Fruit fly (Drosophila melanogaster) whole organism, embryonic: ENCODE measurements around the gene CG18765.

Experiments used
- Atf3 ChIP-seq: fragments of 200-800 bp; sonication (Bioruptor generic); optimal IDR thresholded peaks from 3 replicates; lab custom pipeline; 2016; ENCODE audit warnings: missing biosample characterization, missing genetic modification characterization
- BEAF-32 ChIP-seq: fragments of 200-800 bp; sonication (Bioruptor generic); optimal IDR thresholded peaks from 3 replicates; lab custom pipeline; 2017; ENCODE audit warnings: missing biosample characterization, missing genetic modification characterization, mild to moderate bottlenecking, moderate library complexity, missing genetic modification reagents
- CG10267 ChIP-seq: fragments of 200-800 bp; sonication (Bioruptor generic); optimal IDR thresholded peaks from 2 replicates; lab custom pipeline; 2018; ENCODE audit warnings: missing biosample characterization, mild to moderate bottlenecking, missing genetic modification characterization, moderate library complexity
- CG11247 ChIP-seq: fragments of 200-800 bp; sonication (Bioruptor generic); IDR thresholded peaks from 2 replicates; pipeline ENCODE4 v1.3.6; 2022; ENCODE audit warnings: missing biosample characterization, missing genetic modification characterization
- CG12071 ChIP-seq: fragments of 200-800 bp; sonication (Bioruptor generic); optimal IDR thresholded peaks from 3 replicates; lab custom pipeline; 2018; ENCODE audit warnings: missing biosample characterization, mild to moderate bottlenecking, missing genetic modification characterization
- CG13287 ChIP-seq: fragments of 200-800 bp; sonication (Bioruptor generic); IDR thresholded peaks from 2 replicates; pipeline ENCODE4 v1.3.6; 2022; ENCODE audit warnings: missing biosample characterization, missing genetic modification characterization; ENCODE audit not compliant: partially characterized antibody
- CG14014 ChIP-seq: fragments of 200-800 bp; sonication (Bioruptor generic); IDR thresholded peaks from 2 replicates; pipeline ENCODE4 v1.3.6; 2022; ENCODE audit warnings: missing biosample characterization, missing genetic modification characterization
- CG14710 ChIP-seq: fragments of 200-800 bp; sonication (Bioruptor generic); optimal IDR thresholded peaks from 3 replicates; lab custom pipeline; 2019; ENCODE audit warnings: missing biosample characterization, mild to moderate bottlenecking, missing genetic modification characterization, moderate library complexity
- CG15514 ChIP-seq: fragments of 200-800 bp; sonication (Bioruptor generic); optimal IDR thresholded peaks from 3 replicates; lab custom pipeline; 2017; ENCODE audit warnings: missing biosample characterization, missing genetic modification characterization, mild to moderate bottlenecking, moderate library complexity, missing genetic modification reagents
- CG15601 ChIP-seq: fragments of 200-800 bp; sonication (Bioruptor generic); optimal IDR thresholded peaks from 3 replicates; lab custom pipeline; 2019; ENCODE audit warnings: missing biosample characterization, mild to moderate bottlenecking, missing genetic modification characterization, moderate library complexity
- CG17186 ChIP-seq: fragments of 200-800 bp; sonication (Bioruptor generic); optimal IDR thresholded peaks from 3 replicates; lab custom pipeline; 2017; ENCODE audit warnings: missing biosample characterization, missing genetic modification reagents, missing genetic modification characterization
- CG17829 ChIP-seq: fragments of 200-800 bp; optimal IDR thresholded peaks from 2 replicates; lab custom pipeline; 2019; ENCODE audit warnings: missing biosample characterization, mild to moderate bottlenecking, missing genetic modification characterization, moderate library complexity
- CG17912 ChIP-seq: fragments of 200-800 bp; sonication (Bioruptor generic); optimal IDR thresholded peaks from 2 replicates; lab custom pipeline; 2018; ENCODE audit warnings: missing biosample characterization, mild to moderate bottlenecking, missing genetic modification characterization
- CG2116 ChIP-seq: fragments of 200-800 bp; sonication (Bioruptor generic); optimal IDR thresholded peaks from 3 replicates; lab custom pipeline; 2018; ENCODE audit warnings: missing biosample characterization, mild to moderate bottlenecking, missing genetic modification characterization
- CG2678 ChIP-seq: fragments of 200-800 bp; sonication (Bioruptor generic); optimal IDR thresholded peaks from 3 replicates; lab custom pipeline; 2019; ENCODE audit warnings: missing biosample characterization, mild to moderate bottlenecking, missing genetic modification characterization, moderate library complexity
- CG31441 ChIP-seq: fragments of 200-800 bp; sonication (Bioruptor generic); IDR thresholded peaks from 2 replicates; pipeline ENCODE4 v1.3.6; 2022; ENCODE audit warnings: missing biosample characterization, missing genetic modification characterization
- CG3995 ChIP-seq: fragments of 200-800 bp; sonication (Bioruptor generic); optimal IDR thresholded peaks from 3 replicates; lab custom pipeline; 2016; ENCODE audit warnings: missing biosample characterization, missing genetic modification characterization
- CG8290 ChIP-seq, 3 experiments: fragments of 200-800 bp; sonication (Bioruptor generic); optimal IDR thresholded peaks; 2 replicates each; lab custom pipeline; 2016 to 2019; ENCODE audit warnings: missing biosample characterization in 3 of 3, missing genetic modification characterization in 3 of 3, mild to moderate bottlenecking in 2 of 3, moderate library complexity in 1 of 3
- CG8924 ChIP-seq: fragments of 200-800 bp; optimal IDR thresholded peaks from 3 replicates; lab custom pipeline; 2019; ENCODE audit warnings: missing biosample characterization, mild to moderate bottlenecking, missing genetic modification characterization, moderate library complexity
- CHES-1-like ChIP-seq: fragments of 200-800 bp; sonication (Bioruptor generic); optimal IDR thresholded peaks from 2 replicates; lab custom pipeline; 2016; ENCODE audit warnings: missing biosample characterization, missing genetic modification characterization
- CrebB ChIP-seq: fragments of 200-800 bp; sonication (Bioruptor generic); optimal IDR thresholded peaks from 3 replicates; lab custom pipeline; 2018; ENCODE audit warnings: missing biosample characterization, mild to moderate bottlenecking, missing genetic modification characterization
- Dp ChIP-seq: fragments of 200-800 bp; sonication (Bioruptor generic); optimal IDR thresholded peaks from 2 replicates; lab custom pipeline; 2018; ENCODE audit warnings: missing biosample characterization, mild to moderate bottlenecking, missing genetic modification characterization, moderate library complexity
- HLH4C ChIP-seq: fragments of 200-800 bp; sonication (Bioruptor generic); IDR thresholded peaks from 3 replicates; pipeline ENCODE4 v1.3.6; 2022; ENCODE audit warnings: missing biosample characterization, missing genetic modification characterization; ENCODE audit not compliant: partially characterized antibody
- Hmr ChIP-seq: fragments of 200-800 bp; sonication (Bioruptor generic); optimal IDR thresholded peaks from 3 replicates; lab custom pipeline; 2017; ENCODE audit warnings: mild to moderate bottlenecking, missing biosample characterization, missing genetic modification reagents, missing genetic modification characterization
- Jarid2 ChIP-seq: fragments of 200-800 bp; sonication (Bioruptor generic); optimal IDR thresholded peaks from 3 replicates; lab custom pipeline; 2017; ENCODE audit warnings: mild to moderate bottlenecking, missing biosample characterization, missing genetic modification reagents, missing genetic modification characterization
- Lhr ChIP-seq: fragments of 200-800 bp; sonication (Bioruptor generic); optimal IDR thresholded peaks from 3 replicates; lab custom pipeline; 2017; ENCODE audit warnings: mild to moderate bottlenecking, missing biosample characterization, missing genetic modification reagents, missing genetic modification characterization
- Med ChIP-seq: fragments of 200-800 bp; sonication (Bioruptor generic); peaks from one replicate; lab custom pipeline; 2016; ENCODE audit warnings: missing biosample characterization, missing genetic modification characterization, mild to moderate bottlenecking, inconsistent platforms, moderate library complexity
- Nf-YC ChIP-seq: fragments of 200-800 bp; optimal IDR thresholded peaks from 3 replicates; lab custom pipeline; 2019; ENCODE audit warnings: missing biosample characterization, mild to moderate bottlenecking, missing genetic modification characterization, moderate library complexity
- Sry-δ ChIP-seq: fragments of 200-800 bp; sonication (Bioruptor generic); optimal IDR thresholded peaks from 2 replicates; lab custom pipeline; 2016; ENCODE audit warnings: missing biosample characterization, missing genetic modification characterization
- YL-1 ChIP-seq: fragments of 200-800 bp; sonication (Bioruptor generic); optimal IDR thresholded peaks from 3 replicates; lab custom pipeline; 2017; ENCODE audit warnings: missing biosample characterization, mild to moderate bottlenecking, missing genetic modification characterization
- bbx ChIP-seq: fragments of 200-800 bp; sonication (Bioruptor generic); IDR thresholded peaks from 2 replicates; pipeline ENCODE4 v1.3.6; 2022; ENCODE audit warnings: missing biosample characterization, missing genetic modification characterization; ENCODE audit not compliant: partially characterized antibody
- ci ChIP-seq: fragments of 200-800 bp; sonication (Bioruptor generic); IDR thresholded peaks from 3 replicates; pipeline ENCODE4 v1.3.6; 2022; ENCODE audit warnings: missing biosample characterization, missing genetic modification characterization
- dmrt99B ChIP-seq: fragments of 200-800 bp; sonication (Bioruptor generic); optimal IDR thresholded peaks from 2 replicates; lab custom pipeline; 2018; ENCODE audit warnings: missing biosample characterization, mild to moderate bottlenecking, missing genetic modification characterization, moderate library complexity
- exex ChIP-seq: fragments of 200-800 bp; sonication (Bioruptor generic); optimal IDR thresholded peaks from 4 replicates; lab custom pipeline; 2018; ENCODE audit warnings: missing biosample characterization, mild to moderate bottlenecking, missing genetic modification characterization, moderate library complexity
- fru ChIP-seq: fragments of >200 bp; optimal IDR thresholded peaks from 2 replicates; lab custom pipeline; 2017
- gfzf ChIP-seq: fragments of 200-800 bp; sonication (Bioruptor generic); optimal IDR thresholded peaks from 2 replicates; lab custom pipeline; 2016; ENCODE audit warnings: missing biosample characterization, mild to moderate bottlenecking, missing genetic modification characterization, moderate library complexity
- grau ChIP-seq: fragments of 200-800 bp; optimal IDR thresholded peaks from 3 replicates; lab custom pipeline; 2019; ENCODE audit warnings: missing biosample characterization, mild to moderate bottlenecking, missing genetic modification characterization, moderate library complexity
- ind ChIP-seq: fragments of 200-800 bp; sonication (Bioruptor generic); optimal IDR thresholded peaks from 3 replicates; lab custom pipeline; 2016; ENCODE audit warnings: missing biosample characterization, missing genetic modification characterization
- inv ChIP-seq: fragments of 200-800 bp; sonication (Bioruptor generic); IDR thresholded peaks from 2 replicates; pipeline ENCODE4 v1.3.6; 2022; ENCODE audit warnings: missing biosample characterization, missing genetic modification characterization; ENCODE audit not compliant: partially characterized antibody
- jigr1 ChIP-seq: fragments of 200-800 bp; sonication (Bioruptor generic); IDR thresholded peaks from 3 replicates; pipeline ENCODE4 v1.3.6; 2022; ENCODE audit warnings: missing biosample characterization, missing genetic modification characterization
- lbe ChIP-seq: fragments of 200-800 bp; sonication (Bioruptor generic); optimal IDR thresholded peaks from 2 replicates; lab custom pipeline; 2016; ENCODE audit warnings: missing biosample characterization, mild to moderate bottlenecking, missing genetic modification characterization
- mirr ChIP-seq: fragments of 200-800 bp; sonication (Bioruptor generic); optimal IDR thresholded peaks from 3 replicates; lab custom pipeline; 2018; ENCODE audit warnings: missing biosample characterization, mild to moderate bottlenecking, missing genetic modification characterization
- nau ChIP-seq: fragments of 200-800 bp; sonication (Bioruptor generic); optimal IDR thresholded peaks from 3 replicates; lab custom pipeline; 2017; ENCODE audit warnings: missing biosample characterization, mild to moderate bottlenecking, missing genetic modification characterization, missing genetic modification reagents
- pzg ChIP-seq: fragments of 200-800 bp; sonication (Bioruptor generic); optimal IDR thresholded peaks from 3 replicates; lab custom pipeline; 2018; ENCODE audit warnings: missing biosample characterization, mild to moderate bottlenecking, missing genetic modification characterization, moderate library complexity
- sqz ChIP-seq: fragments of 200-800 bp; sonication (Bioruptor generic); optimal IDR thresholded peaks from 3 replicates; lab custom pipeline; 2018; ENCODE audit warnings: missing biosample characterization, mild to moderate bottlenecking, missing genetic modification characterization
- stwl ChIP-seq: fragments of 200-800 bp; sonication (Bioruptor generic); optimal IDR thresholded peaks from 3 replicates; lab custom pipeline; 2018; ENCODE audit warnings: missing biosample characterization, mild to moderate bottlenecking, missing genetic modification characterization, moderate library complexity
- unpg ChIP-seq: fragments of 200-800 bp; sonication (Bioruptor generic); optimal IDR thresholded peaks from 3 replicates; lab custom pipeline; 2018; ENCODE audit warnings: missing biosample characterization, mild to moderate bottlenecking, missing genetic modification characterization, moderate library complexity
- zen ChIP-seq: fragments of 200-800 bp; sonication (Bioruptor generic); optimal IDR thresholded peaks from 3 replicates; lab custom pipeline; 2018; ENCODE audit warnings: missing biosample characterization, mild to moderate bottlenecking, missing genetic modification characterization, moderate library complexity

Gene CG18765

dm6 chr3R:11683675-11684074 is 7.9 kb downstream of the CG18765 start (continued):
- TF ChIP-seq CG14014 (GFP tag; lab: Robert Waterston, UW) (no peak), sqz (GFP tag; lab: Kevin White, UChicago) (no peak), CG12071 (peak; percentile 10), Med (GFP tag; lab: Kevin White, UChicago) (peak; percentile 2), jigr1 (no peak), mirr (peak; percentile 48), exex (tag; lab: Kevin White, UChicago) (peak; percentile 76), ind (GFP tag; lab: Kevin White, UChicago) (no peak), CrebB (no peak), CG2678 (tag; lab: Kevin White, UChicago) (no peak), CG11247 (no peak), dmrt99B (tag; lab: Kevin White, UChicago) (no peak), fru (lab: Kevin White, UChicago) (no peak), nau (no peak)

dm6 chr3R:11679513-11679912 is 12.1 kb downstream of the CG18765 start, which contains the start of the genes Taf12 and Ho:
Gene Taf12 (minus strand): TSS chr3R:11679690.
Gene Ho (plus strand): TSS chr3R:11679743.
- peak; percentile 1 for TF ChIP-seq CG17186
- peak; percentile 28 for TF ChIP-seq grau (tag; lab: Kevin White, UChicago)
- TF ChIP-seq HLH4C (GFP tag; lab: Robert Waterston, UW), result 0 out of 3 replicates have a peak, but pooled peaks have one; percentile 10
- peak; percentile 63 for TF ChIP-seq zen (tag; lab: Kevin White, UChicago)
- peak; percentile 88 for TF ChIP-seq pzg
- peak; percentile 6 for TF ChIP-seq lbe (GFP tag; lab: Kevin White, UChicago)
- TF ChIP-seq ci (GFP tag; lab: Robert Waterston, UW), result peak; percentile 42; the same call in 1 of the 3 replicates
- 0 out of 2 replicates have a peak, but pooled peaks have one; percentile 40 for TF ChIP-seq bbx (GFP tag; lab: Robert Waterston, UW)
- TF ChIP-seq exex (tag; lab: Kevin White, UChicago), result peak; percentile 36
- TF ChIP-seq Sry-δ (GFP tag; lab: Kevin White, UChicago), result peak; percentile 17
- TF ChIP-seq Jarid2 (GFP tag; lab: Kevin White, UChicago), result peak; percentile 7
- no peak for TF ChIP-seq Nf-YC (tag; lab: Kevin White, UChicago)
- peak; percentile 9 for TF ChIP-seq CG15601 (tag; lab: Kevin White, UChicago)
- TF ChIP-seq gfzf (GFP tag; lab: Kevin White, UChicago), result peak; percentile 93
- peak; percentile 42 for TF ChIP-seq CG17829 (tag; lab: Kevin White, UChicago)
- TF ChIP-seq CG3995 (GFP tag; lab: Kevin White, UChicago), result peak; percentile 89
- TF ChIP-seq CHES-1-like (GFP tag; lab: Kevin White, UChicago), result peak; percentile 36
- peak; percentile 15 for TF ChIP-seq CG2116
- peak; percentile 86 for TF ChIP-seq Med (GFP tag; lab: Kevin White, UChicago)
- TF ChIP-seq CG14710 (tag; lab: Kevin White, UChicago), result peak; percentile 37
- TF ChIP-seq CG10267, result peak; percentile 29
- no peak for TF ChIP-seq unpg (GFP tag; lab: Kevin White, UChicago)
- no peak for TF ChIP-seq Atf3 (GFP tag; lab: Kevin White, UChicago)
- TF ChIP-seq YL-1, result peak; percentile 77
- peak; percentile 26 for TF ChIP-seq Lhr (GFP tag; lab: Kevin White, UChicago)
- TF ChIP-seq CG8924 (tag; lab: Kevin White, UChicago), result peak; percentile 45
- TF ChIP-seq CG13287 (GFP tag; lab: Robert Waterston, UW), result peak; percentile 41; the same call in 1 of the 2 replicates
- TF ChIP-seq Hmr (GFP tag; lab: Kevin White, UChicago), result peak; percentile 30
- no peak for TF ChIP-seq CG8290 (GFP tag; optimal IDR thresholded peaks at IDR 0.05; lab: Kevin White, UChicago)
- TF ChIP-seq CG8290 (tag; optimal IDR thresholded peaks at IDR 0.05; lab: Kevin White, UChicago), result peak in 1 of 2 experiments; percentile 31
- peak; percentile 38 for TF ChIP-seq BEAF-32 (GFP tag; lab: Kevin White, UChicago)
- TF ChIP-seq stwl (tag; lab: Kevin White, UChicago), result peak; percentile 84
- peak; percentile 55 for TF ChIP-seq CG15514 (GFP tag; lab: Kevin White, UChicago)
- TF ChIP-seq CG17912 (GFP tag; lab: Kevin White, UChicago), result no peak
- peak; percentile 71 for TF ChIP-seq Dp (GFP tag; lab: Kevin White, UChicago)
- peak; percentile 92 for TF ChIP-seq CG31441 (GFP tag; lab: Robert Waterston, UW)
- TF ChIP-seq inv (GFP tag; lab: Robert Waterston, UW), result no peak
